Worm (Caenorhabditis elegans) whole organism, dauer: ENCODE data around the gene srz-19.
"Not testable (repeated sequence)": the region's sequence is repeated elsewhere in the genome, so short reads cannot be mapped to it uniquely, and the experiment has no call there.

ENCODE experiments used
- unc-62 ChIP-seq: sonication (generic microtip); optimal IDR thresholded peaks from 2 replicates; lab custom pipeline; 2017; ENCODE audit warnings: missing biosample characterization, missing genetic modification reagents, missing genetic modification characterization

srz-19 gene

DNA sequence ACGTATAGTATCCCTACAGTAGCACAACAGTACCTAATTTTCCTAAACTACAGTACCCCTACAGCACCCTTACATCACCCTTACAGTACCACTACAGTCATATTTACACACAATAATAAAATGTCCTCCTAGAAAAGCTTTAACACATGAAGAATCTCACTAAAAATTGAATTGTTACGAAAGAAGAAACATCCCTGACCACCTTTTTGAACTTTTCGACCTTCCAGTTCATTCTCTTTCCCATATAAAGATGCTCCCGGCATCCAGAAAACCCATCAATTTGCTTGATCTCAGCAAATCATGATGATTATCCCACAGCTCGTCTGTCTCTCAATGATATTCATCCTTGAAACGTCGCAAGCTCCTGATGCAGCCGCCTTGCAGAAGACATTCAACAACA is 15.0 kb upstream of the srz-19 start, which contains the start of gene F56D6.21:
Gene F56D6.21 (plus strand): TSS at position 301 of the 400 bp plus-strand sequence.
- TF ChIP-seq unc-62 (GFP tag; lab: Kevin White, UChicago), result no peak

DNA sequence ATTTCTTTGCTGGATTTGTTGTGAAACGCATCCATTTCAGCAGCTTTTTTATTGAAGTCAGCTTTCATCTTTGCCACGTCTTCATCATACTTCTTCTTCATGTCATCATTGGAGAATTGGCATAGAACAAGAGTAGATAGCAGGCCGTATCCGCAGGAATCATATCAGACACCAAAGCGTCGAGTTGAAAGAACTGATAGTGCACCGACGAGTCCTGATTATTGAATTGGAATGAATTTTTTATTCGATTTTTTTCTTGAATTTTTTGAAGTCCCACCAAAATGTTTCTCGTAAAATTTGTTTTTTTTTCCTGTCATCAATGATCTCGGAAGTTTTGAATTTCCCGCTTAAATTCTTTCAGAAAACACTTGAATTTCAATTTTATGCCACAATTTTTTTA is 13.2 kb upstream of the srz-19 start, which contains the start of gene F56D6.11:
Gene F56D6.11 (minus strand): TSS at position 101 of the 400 bp plus-strand sequence.
- TF ChIP-seq unc-62 (GFP tag; lab: Kevin White, UChicago), result no peak

DNA sequence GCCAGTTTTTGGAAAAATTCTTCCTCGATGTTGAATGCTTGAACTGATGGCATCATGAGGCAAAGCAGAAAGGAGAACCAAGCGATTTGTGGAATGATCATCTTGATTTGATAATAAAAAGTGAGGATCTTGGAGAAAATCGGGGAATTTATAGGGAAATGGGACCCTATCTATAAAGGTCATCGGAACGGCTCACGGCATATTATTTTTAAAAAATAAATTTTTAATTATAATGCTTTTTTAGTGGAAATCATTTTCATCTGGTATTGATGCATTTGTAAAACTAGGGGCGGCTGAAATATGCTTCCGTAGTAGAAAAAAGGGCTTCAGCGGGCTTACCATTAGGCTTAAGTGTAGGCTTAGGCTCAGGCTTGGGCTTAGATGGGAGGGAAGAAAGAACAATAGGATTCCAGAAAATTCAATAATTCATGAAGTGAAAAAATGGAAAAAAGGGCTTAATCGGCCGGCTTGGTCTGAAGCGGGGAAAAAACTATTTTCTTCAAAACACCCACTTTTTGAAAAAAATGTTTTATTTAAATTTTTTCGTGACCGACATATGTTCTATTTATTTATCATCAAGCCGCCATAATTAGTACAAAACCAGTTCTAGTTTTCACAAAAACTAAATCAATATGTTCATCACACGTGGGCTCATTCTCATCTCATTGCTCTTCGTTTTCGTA is 12.0 kb upstream of the srz-19 start, which contains the start of the genes F56D6.22 and F56D6.12:
Gene F56D6.22 (minus strand): TSS at position 101 of the 683 bp plus-strand sequence.
Gene F56D6.12 (plus strand): TSS at position 633 of the 683 bp plus-strand sequence.
- no peak for TF ChIP-seq unc-62 (GFP tag; lab: Kevin White, UChicago)

ce11 chrIV:3909114-3909513 is 10.5 kb upstream of the srz-19 start, which contains the start of gene F56D6.13:
F56D6.13 (plus strand) TSS chrIV:3909414.
- no peak for TF ChIP-seq unc-62 (GFP tag; lab: Kevin White, UChicago)

- TF ChIP-seq unc-62 (GFP tag; lab: Kevin White, UChicago), result not testable (repeated sequence)
Measured at ce11 chrIV:3911848-3912247, 7.8 kb upstream of the srz-19 start, which contains the start of gene F56D6.18. F56D6.18 (minus strand) TSS chrIV:3911948.

DNA sequence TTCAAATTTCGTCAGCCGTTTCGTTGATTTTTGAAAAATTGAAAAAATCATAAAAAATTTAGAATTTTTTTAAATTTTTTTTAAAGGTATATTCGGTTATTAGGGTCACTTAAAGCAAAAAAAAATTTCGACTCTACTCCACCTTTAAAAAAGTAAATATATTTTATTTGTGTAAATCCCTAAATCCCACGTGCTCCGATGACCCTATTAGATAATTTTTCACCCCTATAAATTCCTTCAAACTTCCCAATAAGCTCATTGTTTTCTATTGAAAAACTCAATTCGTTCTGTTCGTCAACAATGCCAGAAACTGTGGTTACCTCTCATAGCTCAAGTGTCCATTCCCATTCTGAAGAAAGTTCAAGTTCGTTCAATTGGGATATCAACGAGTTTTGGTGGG is 7.0 kb upstream of the srz-19 start, which contains the start of gene F56D6.20:
Gene F56D6.20 (plus strand): TSS at position 301 of the 400 bp plus-strand sequence.
- no peak for TF ChIP-seq unc-62 (GFP tag; lab: Kevin White, UChicago)

ce11 chrIV:3914462-3914861 is 5.1 kb upstream of the srz-19 start, which contains the start of gene F56D6.19:
F56D6.19 (plus strand) TSS chrIV:3914762.
- TF ChIP-seq unc-62 (GFP tag; lab: Kevin White, UChicago), result no peak

ce11 chrIV:3915296-3915695 is 4.3 kb upstream of the srz-19 start, which contains the start of gene srz-20:
srz-20 (plus strand) TSS chrIV:3915596.
- no peak for TF ChIP-seq unc-62 (GFP tag; lab: Kevin White, UChicago)

ce11 chrIV:3917405-3917804 is 2.2 kb upstream of the srz-19 start, which contains the start of gene F56D6.14:
F56D6.14 (plus strand) TSS chrIV:3917705.
- TF ChIP-seq unc-62 (GFP tag; lab: Kevin White, UChicago), result no peak

- TF ChIP-seq unc-62 (GFP tag; lab: Kevin White, UChicago), result no peak
Measured at ce11 chrIV:3918160-3918559, 1.4 kb upstream of the srz-19 start, which contains the start of gene F56D6.23. F56D6.23 (plus strand) TSS chrIV:3918460.

DNA sequence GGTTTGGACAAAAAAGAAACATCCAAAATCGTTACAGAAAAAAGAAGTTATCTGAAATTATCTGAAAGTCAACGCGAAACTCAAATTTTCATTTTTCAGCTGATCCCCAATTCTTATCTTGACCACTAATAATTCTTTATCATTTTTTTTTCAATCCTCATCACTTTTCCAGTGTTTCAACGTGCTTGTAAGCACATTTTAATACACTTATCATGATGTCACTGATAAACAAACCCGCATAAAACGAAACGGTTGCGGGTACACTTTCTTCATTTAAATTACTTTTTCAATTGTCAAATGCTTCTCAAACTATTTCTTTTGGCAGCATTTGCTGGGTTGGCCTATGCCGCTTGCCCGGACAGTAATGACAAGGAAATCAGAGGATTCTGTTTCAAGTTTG is 2.3 kb downstream of the srz-19 start, which contains the start of gene clec-67:
Gene clec-67 (plus strand): TSS at position 268 of the 400 bp plus-strand sequence.
- TF ChIP-seq unc-62 (GFP tag; lab: Kevin White, UChicago), result no peak

DNA sequence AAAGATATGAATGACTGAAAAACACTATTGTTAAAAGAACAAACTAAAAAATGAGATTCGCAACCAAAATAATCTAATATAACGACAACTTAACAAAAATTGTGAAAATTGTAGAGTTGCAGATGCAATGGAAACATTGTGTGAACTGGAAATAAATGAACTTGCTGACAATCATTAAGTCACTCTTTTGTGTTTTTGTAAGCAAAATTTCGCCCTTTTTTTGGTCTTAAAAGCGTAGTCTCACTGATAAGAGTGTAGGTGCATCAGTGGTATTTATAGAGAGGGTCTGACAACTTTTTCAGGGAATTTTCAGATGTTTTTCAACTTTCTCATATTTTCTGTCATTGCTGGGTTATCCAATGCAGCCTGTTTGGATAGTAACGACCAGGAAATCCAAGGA is 6.5 kb downstream of the srz-19 start, which contains the start of gene clec-68:
Gene clec-68 (plus strand): TSS at position 301 of the 400 bp plus-strand sequence.
- no peak for TF ChIP-seq unc-62 (GFP tag; lab: Kevin White, UChicago)

DNA sequence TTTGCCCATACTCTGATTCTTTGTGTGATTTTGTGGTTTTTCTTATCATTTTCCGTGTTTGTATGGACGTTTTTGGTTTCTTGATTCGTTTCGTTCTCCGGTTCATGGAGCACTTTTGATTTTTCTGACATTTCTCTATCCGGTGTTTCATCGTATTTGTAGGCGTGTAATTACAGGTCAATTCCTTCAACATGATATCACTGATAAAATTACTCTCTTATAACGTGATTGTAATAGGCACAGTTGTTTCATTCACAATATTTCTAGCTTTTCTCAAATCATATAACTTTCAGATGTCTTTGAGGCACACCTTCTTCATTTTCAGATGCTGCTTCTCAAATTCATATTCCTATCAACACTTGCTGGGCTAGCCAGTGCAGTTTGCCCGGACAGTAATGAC is 12.8 kb downstream of the srz-19 start, which contains the start of gene clec-70:
Gene clec-70 (plus strand): TSS at position 301 of the 400 bp plus-strand sequence.
- TF ChIP-seq unc-62 (GFP tag; lab: Kevin White, UChicago), result not testable (repeated sequence)

DNA sequence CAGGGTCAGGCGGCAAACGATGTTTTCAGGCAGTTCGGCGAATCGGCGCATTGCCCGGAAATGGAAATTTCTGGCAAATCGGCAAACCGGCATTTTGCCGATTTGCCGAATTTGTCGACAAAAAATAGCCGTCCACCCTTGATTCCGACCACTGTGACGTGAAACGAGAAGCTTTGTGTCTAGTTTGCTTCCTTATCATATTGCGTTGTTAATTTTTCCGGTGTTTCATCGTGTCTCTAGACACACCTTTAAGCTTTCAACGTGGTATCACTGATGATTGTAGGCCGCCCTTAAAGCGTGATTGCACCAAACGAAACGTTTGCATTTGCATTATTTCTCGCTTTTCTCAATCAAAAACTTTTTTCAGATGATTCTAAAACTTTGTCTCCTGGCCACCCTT is 17.5 kb downstream of the srz-19 start, which contains the start of gene clec-71:
Gene clec-71 (plus strand): TSS at position 362 of the 400 bp plus-strand sequence.
- TF ChIP-seq unc-62 (GFP tag; lab: Kevin White, UChicago), result no peak

ce11 chrIV:3941658-3942328 is 22.2 kb downstream of the srz-19 start, which contains the start of gene clec-174:
clec-174 (minus strand) TSS chrIV:3941708.
- TF ChIP-seq unc-62 (GFP tag; lab: Kevin White, UChicago), result no peak
